Fruit fly (Drosophila melanogaster) whole organism, wandering third instar larva: ENCODE results near the gene Pdha.

Experiments used
- CG9705 ChIP-seq: fragments of 200-800 bp; sonication (Bioruptor generic); optimal IDR thresholded peaks from 2 replicates; lab custom pipeline; 2018; ENCODE audit warnings: missing biosample characterization, mild to moderate bottlenecking, missing genetic modification characterization
- CrebA ChIP-seq: fragments of 200-800 bp; sonication (Bioruptor generic); optimal IDR thresholded peaks from 2 replicates; lab custom pipeline; 2016; ENCODE audit warnings: missing biosample characterization, mild to moderate bottlenecking, missing genetic modification characterization, borderline replicate concordance
- Dfd ChIP-seq: fragments of >200 bp; optimal IDR thresholded peaks from 2 replicates; lab custom pipeline; 2017; ENCODE audit warnings: missing biosample characterization, missing genetic modification characterization
- Hr78 ChIP-seq: fragments of >200 bp; optimal IDR thresholded peaks from 2 replicates; lab custom pipeline; 2017; ENCODE audit warnings: missing biosample characterization, missing genetic modification characterization
- Jra ChIP-seq: sonication (Bioruptor generic); optimal IDR thresholded peaks from 2 replicates; lab custom pipeline; 2016; ENCODE audit warnings: missing biosample characterization, missing genetic modification characterization
- Myc ChIP-seq: fragments of >200 bp; optimal IDR thresholded peaks from 2 replicates; lab custom pipeline; 2017
- Rel ChIP-seq, 2 experiments: fragments of 200-800 bp; sonication (Bioruptor generic) in 1 of 2; optimal IDR thresholded peaks; 2 replicates in 1 of 2; 3 replicates in 1 of 2; lab custom pipeline; 2016 to 2019; ENCODE audit warnings: mild to moderate bottlenecking in 2 of 2, missing biosample characterization in 2 of 2, missing genetic modification characterization in 2 of 2, moderate library complexity in 1 of 2
- br ChIP-seq: fragments of 200-800 bp; sonication (Bioruptor generic); optimal IDR thresholded peaks from 2 replicates; lab custom pipeline; 2016; ENCODE audit warnings: missing biosample characterization, missing genetic modification characterization
- dl ChIP-seq, 2 experiments: fragments of 175-275, 200-275 bp in 1 of 2; fragments of 200-275 bp in 1 of 2; sonication (Bioruptor generic); optimal IDR thresholded peaks; lab custom pipeline; 2018; ENCODE audit warnings: mild to moderate bottlenecking in 2 of 2, missing biosample characterization in 2 of 2, missing genetic modification characterization in 2 of 2, moderate library complexity in 2 of 2; ENCODE audit not compliant: partially characterized antibody in 2 of 2, insufficient read depth in 1 of 2
- fru ChIP-seq: fragments of 200-800 bp; sonication (Bioruptor generic); optimal IDR thresholded peaks from 3 replicates; lab custom pipeline; 2016; ENCODE audit warnings: missing biosample characterization, mild to moderate bottlenecking, missing genetic modification characterization

DNA sequence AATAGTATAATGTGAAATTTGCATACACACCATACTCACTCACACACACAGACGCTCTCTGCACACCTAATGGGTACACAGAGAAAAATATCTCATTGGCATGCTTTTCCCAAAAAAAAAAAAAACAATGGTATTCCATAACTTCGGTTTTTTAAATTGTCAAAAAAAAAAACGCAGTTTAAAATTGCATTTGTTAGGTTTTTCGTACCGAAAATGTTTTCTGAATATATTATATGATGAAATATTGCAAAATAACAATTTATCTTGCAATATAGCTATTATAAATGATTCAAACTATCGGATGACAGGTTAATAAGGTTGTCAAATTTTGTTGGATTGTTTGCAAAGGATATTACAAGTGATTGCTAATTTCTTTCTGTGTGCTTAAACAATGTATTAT lies 2.3 kb upstream of the Pdha start:
- TF ChIP-seq Hr78 (no peak), Jra (no peak), fru (peak; percentile 20), br (no peak), dl (GFP tag; optimal IDR thresholded peaks at IDR 0.05; lab: Kevin White, UChicago; ENCODE audit: insufficient read depth in 1 of 2, partially characterized antibody in 2 of 2) (no peak), Dfd (GFP tag; lab: Kevin White, UChicago) (no peak), CrebA (GFP tag; lab: Kevin White, UChicago) (no peak), Rel (GFP tag; optimal IDR thresholded peaks at IDR 0.05; lab: Kevin White, UChicago) (no peak), Rel (tag; optimal IDR thresholded peaks at IDR 0.05; lab: Kevin White, UChicago) (no peak), Myc (no peak), CG9705 (GFP tag; lab: Kevin White, UChicago) (no peak)
